Worm (Caenorhabditis elegans) whole organism, late embryonic: ENCODE measurements around the gene T01D1.8.

ENCODE experiments used
- ceh-19 ChIP-seq: fragments of 200-800 bp; sonication (Bioruptor generic); optimal IDR thresholded peaks from 2 replicates; lab custom pipeline; 2018; ENCODE audit warnings: mild to moderate bottlenecking, missing genetic modification characterization, missing compliant biosample characterization
- ceh-34 ChIP-seq: sonication (generic microtip); optimal IDR thresholded peaks from 2 replicates; lab custom pipeline; 2016; ENCODE audit warnings: mild to moderate bottlenecking, missing genetic modification characterization, missing compliant biosample characterization
- dmd-4 ChIP-seq: sonication (generic microtip); optimal IDR thresholded peaks from 2 replicates; lab custom pipeline; 2016; ENCODE audit warnings: borderline replicate concordance, missing genetic modification characterization, missing compliant biosample characterization
- eyg-1 ChIP-seq: sonication (generic microtip); optimal IDR thresholded peaks from 2 replicates; lab custom pipeline; 2016; ENCODE audit warnings: missing genotype, missing genetic modification characterization, missing compliant biosample characterization
- lim-6 ChIP-seq: sonication (generic microtip); optimal IDR thresholded peaks from 2 replicates; lab custom pipeline; 2016; ENCODE audit warnings: missing genetic modification characterization, missing compliant biosample characterization
- lin-11 ChIP-seq: fragments of 200-800 bp; sonication (Bioruptor generic); optimal IDR thresholded peaks from 2 replicates; lab custom pipeline; 2018; ENCODE audit warnings: mild to moderate bottlenecking, missing genetic modification characterization, missing compliant biosample characterization
- nfya-1 ChIP-seq: sonication (generic microtip); optimal IDR thresholded peaks from 2 replicates; lab custom pipeline; 2017; ENCODE audit warnings: missing genetic modification characterization, mild to moderate bottlenecking, missing compliant biosample characterization, antibody characterized with exemption, moderate library complexity
- pag-3 ChIP-seq: sonication (generic microtip); optimal IDR thresholded peaks from 2 replicates; lab custom pipeline; 2016; ENCODE audit warnings: missing compliant biosample characterization, missing genetic modification characterization, borderline replicate concordance
- pha-4 ChIP-seq: fragments of 150-350 bp; optimal IDR thresholded peaks from 2 replicates; lab custom pipeline; 2018; ENCODE audit warnings: missing biosample characterization, missing genetic modification reagents, missing genetic modification characterization
- ref-2 ChIP-seq: sonication (generic microtip); optimal IDR thresholded peaks from 2 replicates; lab custom pipeline; 2016; ENCODE audit warnings: missing genetic modification characterization, missing compliant biosample characterization
- rnt-1 ChIP-seq: sonication (generic microtip); optimal IDR thresholded peaks from 2 replicates; lab custom pipeline; 2016; ENCODE audit warnings: missing genetic modification characterization, missing compliant biosample characterization
- sox-2 ChIP-seq: fragments of 200-800 bp; sonication (Bioruptor generic); IDR thresholded peaks from 2 replicates; pipeline ENCODE4 v1.3.6; 2022; ENCODE audit warnings: missing genetic modification reagents, missing genetic modification characterization, missing compliant biosample characterization
- sox-4 ChIP-seq: sonication (generic microtip); optimal IDR thresholded peaks from 2 replicates; lab custom pipeline; 2017; ENCODE audit warnings: mild to moderate bottlenecking, missing genetic modification characterization, inconsistent platforms, missing compliant biosample characterization

DNA sequence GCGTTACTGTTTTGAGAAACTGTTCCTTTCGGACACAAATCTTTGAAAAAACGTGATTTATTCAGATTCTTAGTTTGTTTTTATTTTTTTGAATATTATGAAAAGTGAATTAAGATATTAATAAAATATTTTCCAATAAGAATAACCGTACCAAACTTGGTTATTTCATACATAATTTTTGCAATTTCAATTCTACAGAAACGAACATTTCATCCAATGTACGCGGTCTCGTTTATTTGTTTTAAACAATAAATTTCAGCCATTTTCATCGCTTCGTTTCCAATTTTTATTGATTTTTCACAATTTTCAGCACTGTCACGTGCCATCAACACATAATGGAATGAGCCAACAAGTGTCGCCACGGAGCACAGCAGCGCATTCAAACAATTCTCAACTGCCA, 39.6 kb upstream of the T01D1.8 start, which contains the start of gene T25D3.4:
- no peak for TF ChIP-seq rnt-1
- no peak for TF ChIP-seq ref-2 (tag; lab: Kevin White, UChicago)
- TF ChIP-seq nfya-1 = no peak
- TF ChIP-seq eyg-1 = no peak
- TF ChIP-seq dmd-4 (tag; lab: Kevin White, UChicago) = no peak
- no peak for TF ChIP-seq sox-4 (tag; lab: Kevin White, UChicago)
- no peak for TF ChIP-seq ceh-19 (GFP tag; lab: Kevin White, UChicago)
- no peak for TF ChIP-seq lin-11
- no peak for TF ChIP-seq sox-2 (GFP tag; lab: Robert Waterston, UW)
- no peak for TF ChIP-seq ceh-34 (tag; lab: Kevin White, UChicago)
- no peak for TF ChIP-seq pha-4
- no peak for TF ChIP-seq pag-3
- no peak for TF ChIP-seq lim-6 (tag; lab: Kevin White, UChicago)
